Worm (Caenorhabditis elegans) whole organism, late embryonic: Measurements from ENCODE around the gene srw-6.

ENCODE experiments used
- F13H6.1 ChIP-seq: sonication (generic microtip); optimal IDR thresholded peaks from 2 replicates; lab custom pipeline; 2016; ENCODE audit warnings: missing genetic modification characterization, missing compliant biosample characterization
- ama-1 ChIP-seq: fragments of 150-350 bp; optimal IDR thresholded peaks from 2 replicates; lab custom pipeline; 2014
- ceh-24 ChIP-seq: sonication (generic microtip); optimal IDR thresholded peaks from 2 replicates; lab custom pipeline; 2016; ENCODE audit warnings: mild to moderate bottlenecking, missing genetic modification characterization, missing compliant biosample characterization
- ceh-9 ChIP-seq: sonication (generic microtip); optimal IDR thresholded peaks from 2 replicates; lab custom pipeline; 2016; ENCODE audit warnings: mild to moderate bottlenecking, missing genetic modification characterization, inconsistent platforms, missing compliant biosample characterization
- elt-2 ChIP-seq: sonication (generic microtip); optimal IDR thresholded peaks from 2 replicates; lab custom pipeline; 2016; ENCODE audit warnings: missing genetic modification reagents, missing genetic modification characterization, missing compliant biosample characterization
- fkh-10 ChIP-seq: fragments of 150-350 bp; optimal IDR thresholded peaks from 2 replicates; lab custom pipeline; 2014; ENCODE audit warnings: missing biosample characterization, missing genetic modification reagents, missing genetic modification characterization
- hlh-13 ChIP-seq: fragments of 200-800 bp; sonication (Bioruptor generic); optimal IDR thresholded peaks from 2 replicates; lab custom pipeline; 2018; ENCODE audit warnings: mild to moderate bottlenecking, missing genetic modification characterization, missing compliant biosample characterization
- hlh-30 ChIP-seq: sonication (generic microtip); optimal IDR thresholded peaks from 2 replicates; lab custom pipeline; 2017; ENCODE audit warnings: antibody characterized with exemption, missing genetic modification characterization, missing compliant biosample characterization; ENCODE audit not compliant: insufficient read depth
- hlh-6 ChIP-seq: sonication (generic microtip); optimal IDR thresholded peaks from 2 replicates; lab custom pipeline; 2016; ENCODE audit warnings: missing genotype, missing genetic modification characterization, missing compliant biosample characterization
- nhr-11 ChIP-seq: fragments of 150-350 bp; optimal IDR thresholded peaks from 2 replicates; lab custom pipeline; 2014; ENCODE audit warnings: missing biosample characterization, missing genetic modification characterization
- sox-4 ChIP-seq: sonication (generic microtip); optimal IDR thresholded peaks from 2 replicates; lab custom pipeline; 2017; ENCODE audit warnings: mild to moderate bottlenecking, missing genetic modification characterization, inconsistent platforms, missing compliant biosample characterization
- unc-42 ChIP-seq: sonication (generic microtip); optimal IDR thresholded peaks from 2 replicates; lab custom pipeline; 2016; ENCODE audit warnings: missing genotype, missing genetic modification characterization, missing compliant biosample characterization
- ztf-16 ChIP-seq: sonication (generic microtip); optimal IDR thresholded peaks from 2 replicates; lab custom pipeline; 2017; ENCODE audit warnings: missing genetic modification characterization, missing compliant biosample characterization

ce11 chrV:3811541-3811940 is 3.1 kb downstream of the srw-6 start, which contains the start of gene scl-13:
- TF ChIP-seq hlh-30 (tag; lab: Kevin White, UChicago), result no peak
- TF ChIP-seq elt-2 (tag; lab: Kevin White, UChicago), result no peak
- TF ChIP-seq F13H6.1, result no peak
- no peak for TF ChIP-seq ceh-9 (tag; lab: Kevin White, UChicago)
- no peak for TF ChIP-seq sox-4
- TF ChIP-seq fkh-10, result no peak
- no peak for TF ChIP-seq unc-42
- TF ChIP-seq ztf-16 (tag; lab: Kevin White, UChicago), result no peak
- no peak for TF ChIP-seq ceh-24 (tag; lab: Kevin White, UChicago)
- TF ChIP-seq hlh-6 (tag; lab: Kevin White, UChicago), result no peak
- TF ChIP-seq nhr-11 (tag; lab: Kevin White, UChicago), result no peak
- TF ChIP-seq ama-1, result no peak
- TF ChIP-seq hlh-13 (GFP tag; lab: Kevin White, UChicago), result no peak
